Worm (Caenorhabditis elegans) whole organism, L3 larva: Measurements from ENCODE around the gene Y55F3C.10.

Experiments
- R02D3.7 ChIP-seq: fragments of 150-350 bp; optimal IDR thresholded peaks from 2 replicates; lab custom pipeline; 2014; ENCODE audit warnings: missing biosample characterization, missing genetic modification characterization
- aly-2 ChIP-seq: fragments of 150-350 bp; optimal IDR thresholded peaks from 2 replicates; lab custom pipeline; 2014; ENCODE audit warnings: missing biosample characterization, missing genetic modification characterization
- ceh-16 ChIP-seq: sonication (generic microtip); optimal IDR thresholded peaks from 2 replicates; lab custom pipeline; 2017; ENCODE audit warnings: missing biosample characterization, missing genetic modification characterization
- ceh-28 ChIP-seq: fragments of 150-350 bp; optimal IDR thresholded peaks from 2 replicates; lab custom pipeline; 2014; ENCODE audit warnings: missing biosample characterization, missing genetic modification reagents, missing genetic modification characterization
- ceh-9 ChIP-seq: sonication (generic microtip); optimal IDR thresholded peaks from 2 replicates; lab custom pipeline; 2018; ENCODE audit warnings: missing biosample characterization, missing genetic modification characterization
- egl-27 ChIP-seq: sonication (generic microtip); optimal IDR thresholded peaks from 4 replicates; lab custom pipeline; 2017; ENCODE audit warnings: missing biosample characterization, missing genetic modification reagents, missing genetic modification characterization
- egl-5 ChIP-seq: fragments of 150-350 bp; optimal IDR thresholded peaks from 2 replicates; lab custom pipeline; 2017; ENCODE audit warnings: missing biosample characterization, missing genetic modification reagents, missing genetic modification characterization, inconsistent platforms
- elt-1 ChIP-seq: fragments of 150-350 bp; optimal IDR thresholded peaks from 2 replicates; lab custom pipeline; 2014; ENCODE audit warnings: missing biosample characterization, missing genetic modification characterization
- elt-2 ChIP-seq: sonication (generic microtip); optimal IDR thresholded peaks from 2 replicates; lab custom pipeline; 2016; ENCODE audit warnings: missing genetic modification reagents, mild to moderate bottlenecking, missing genetic modification characterization, missing compliant biosample characterization
- elt-3 ChIP-seq, 3 experiments: fragments of 150-350 bp in 1 of 3; sonication (generic microtip) in 2 of 3; optimal IDR thresholded peaks; 2 replicates in 2 of 3; 4 replicates in 1 of 3; lab custom pipeline; 2014 to 2017; ENCODE audit warnings: missing biosample characterization in 3 of 3, missing genetic modification characterization in 3 of 3
- eor-1 ChIP-seq, 2 experiments: fragments of 150-350 bp; optimal IDR thresholded peaks; 2 replicates each; lab custom pipeline; 2014 to 2018; ENCODE audit warnings: missing biosample characterization in 2 of 2, missing genetic modification characterization in 2 of 2
- fkh-10 ChIP-seq: sonication (generic microtip); optimal IDR thresholded peaks from 2 replicates; lab custom pipeline; 2017; ENCODE audit warnings: missing biosample characterization, missing genetic modification reagents, missing genetic modification characterization
- fkh-2 ChIP-seq: fragments of 150-350 bp; optimal IDR thresholded peaks from 2 replicates; lab custom pipeline; 2014; ENCODE audit warnings: missing biosample characterization, missing genetic modification reagents, missing genetic modification characterization
- fos-1 ChIP-seq: fragments of 150-350 bp; optimal IDR thresholded peaks from 2 replicates; lab custom pipeline; 2014; ENCODE audit warnings: missing biosample characterization, missing genetic modification characterization
- hmg-11 ChIP-seq: sonication (generic microtip); optimal IDR thresholded peaks from 2 replicates; lab custom pipeline; 2016; ENCODE audit warnings: missing genetic modification characterization, missing compliant biosample characterization
- jun-1 ChIP-seq: fragments of 150-350 bp; optimal IDR thresholded peaks from 2 replicates; lab custom pipeline; 2014; ENCODE audit warnings: missing biosample characterization, missing genetic modification reagents, missing genetic modification characterization
- lin-15B ChIP-seq: fragments of 150-350 bp; optimal IDR thresholded peaks from 2 replicates; lab custom pipeline; 2014; ENCODE audit warnings: missing biosample characterization, missing genetic modification characterization
- lin-39 ChIP-seq: fragments of 150-350 bp; optimal IDR thresholded peaks from 2 replicates; lab custom pipeline; 2018; ENCODE audit warnings: missing biosample characterization, missing genetic modification reagents, missing genetic modification characterization
- mdl-1 ChIP-seq: fragments of 150-350 bp; optimal IDR thresholded peaks from 2 replicates; lab custom pipeline; 2014; ENCODE audit warnings: missing biosample characterization, missing genetic modification characterization
- nfya-1 ChIP-seq: sonication (generic microtip); optimal IDR thresholded peaks from 2 replicates; lab custom pipeline; 2017; ENCODE audit warnings: missing genetic modification characterization, mild to moderate bottlenecking, missing compliant biosample characterization, antibody characterized with exemption, moderate library complexity; ENCODE audit not compliant: insufficient read depth
- nhr-12 ChIP-seq: fragments of 150-350 bp; optimal IDR thresholded peaks from 2 replicates; lab custom pipeline; 2014; ENCODE audit warnings: missing biosample characterization, missing genetic modification characterization
- nhr-23 ChIP-seq: fragments of 150-350 bp; optimal IDR thresholded peaks from 2 replicates; lab custom pipeline; 2014; ENCODE audit warnings: missing biosample characterization, missing genetic modification reagents, missing genetic modification characterization
- nhr-237 ChIP-seq: fragments of 150-350 bp; optimal IDR thresholded peaks from 2 replicates; lab custom pipeline; 2014; ENCODE audit warnings: missing biosample characterization, missing genetic modification characterization
- nhr-25 ChIP-seq: sonication (generic microtip); optimal IDR thresholded peaks from 2 replicates; lab custom pipeline; 2017; ENCODE audit warnings: missing biosample characterization, missing genetic modification characterization
- nhr-28 ChIP-seq: fragments of 150-350 bp; optimal IDR thresholded peaks from 2 replicates; lab custom pipeline; 2014; ENCODE audit warnings: missing biosample characterization, missing genetic modification characterization
- nhr-43 ChIP-seq: sonication (generic microtip); optimal IDR thresholded peaks from 2 replicates; lab custom pipeline; 2016; ENCODE audit warnings: mild to moderate bottlenecking, missing genetic modification characterization, missing compliant biosample characterization; ENCODE audit not compliant: poor library complexity, severe bottlenecking
- nhr-77 ChIP-seq: fragments of 150-350 bp; optimal IDR thresholded peaks from 2 replicates; lab custom pipeline; 2014; ENCODE audit warnings: missing biosample characterization, missing genetic modification characterization
- pha-4 ChIP-seq: fragments of 150-350 bp; optimal IDR thresholded peaks from 2 replicates; lab custom pipeline; 2014; ENCODE audit warnings: missing biosample characterization, missing genetic modification reagents, missing genetic modification characterization
- sea-2 ChIP-seq: fragments of 150-350 bp; sonication (generic microtip); optimal IDR thresholded peaks from 4 replicates; lab custom pipeline; 2014; ENCODE audit warnings: missing biosample characterization, missing genetic modification reagents, missing genetic modification characterization
- skn-1 ChIP-seq: fragments of 150-350 bp; optimal IDR thresholded peaks from 2 replicates; lab custom pipeline; 2014; ENCODE audit warnings: missing biosample characterization, missing genetic modification characterization
- snpc-4 ChIP-seq: fragments of 150-350 bp; optimal IDR thresholded peaks from 2 replicates; lab custom pipeline; 2014; ENCODE audit warnings: missing biosample characterization, missing genetic modification characterization
- tbx-2 ChIP-seq: sonication (generic microtip); optimal IDR thresholded peaks from 2 replicates; lab custom pipeline; 2016; ENCODE audit warnings: mild to moderate bottlenecking, missing genetic modification characterization, missing compliant biosample characterization
- unc-39 ChIP-seq: sonication (generic microtip); optimal IDR thresholded peaks from 4 replicates; lab custom pipeline; 2017; ENCODE audit warnings: missing biosample characterization, missing genetic modification characterization
- unc-62 ChIP-seq: fragments of 150-350 bp; sonication (generic microtip); optimal IDR thresholded peaks from 4 replicates; lab custom pipeline; 2014; ENCODE audit warnings: missing biosample characterization, missing genetic modification reagents, missing genetic modification characterization
- zag-1 ChIP-seq: fragments of 150-350 bp; optimal IDR thresholded peaks from 2 replicates; lab custom pipeline; 2014; ENCODE audit warnings: missing biosample characterization, missing genetic modification characterization
- ztf-11 ChIP-seq: fragments of 150-350 bp; optimal IDR thresholded peaks from 2 replicates; lab custom pipeline; 2014; ENCODE audit warnings: missing biosample characterization, missing genetic modification characterization

Gene Y55F3C.10

DNA sequence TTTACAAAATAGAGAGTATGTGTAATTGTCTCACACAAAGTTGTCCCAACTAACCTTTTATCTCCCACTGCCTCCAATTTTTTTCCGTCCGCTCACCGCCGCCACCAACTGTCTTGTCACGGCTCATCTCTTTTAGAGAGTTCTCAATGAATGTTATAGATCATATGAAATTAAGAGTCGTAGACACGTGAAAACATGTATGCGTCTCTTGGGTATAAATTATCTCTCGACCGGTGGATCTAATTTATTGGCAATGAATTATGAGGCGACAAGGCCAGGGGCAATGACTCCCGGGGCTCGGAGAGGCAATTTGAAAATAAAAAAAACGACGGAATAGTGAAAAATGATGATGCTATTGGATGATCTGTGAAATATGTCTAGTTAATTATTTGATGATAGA, 21.4 kb upstream of the Y55F3C.10 start:
- no peak for TF ChIP-seq eor-1 (tag; optimal IDR thresholded peaks at IDR 0.05; lab: Kevin White, UChicago)
- TF ChIP-seq nhr-43 (tag; lab: Kevin White, UChicago) = no peak
- no peak for TF ChIP-seq mdl-1 (tag; lab: Kevin White, UChicago)
- no peak for TF ChIP-seq ceh-16
- no peak for TF ChIP-seq nhr-28
- no peak for TF ChIP-seq elt-2 (tag; lab: Kevin White, UChicago)
- TF ChIP-seq pha-4 (tag; lab: Kevin White, UChicago) = no peak
- TF ChIP-seq zag-1 (tag; lab: Kevin White, UChicago) = no peak
- TF ChIP-seq egl-27 (tag; lab: Kevin White, UChicago) = no peak
- no peak for TF ChIP-seq tbx-2 (tag; lab: Kevin White, UChicago)
- no peak for TF ChIP-seq snpc-4 (tag; lab: Kevin White, UChicago)
- TF ChIP-seq R02D3.7 (tag; lab: Kevin White, UChicago) = no peak
- no peak for TF ChIP-seq jun-1 (tag; lab: Kevin White, UChicago)
- no peak for TF ChIP-seq ztf-11 (tag; lab: Kevin White, UChicago)
- TF ChIP-seq unc-62 (GFP tag; lab: Kevin White, UChicago) = no peak
- TF ChIP-seq lin-39 (tag; lab: Kevin White, UChicago) = peak; percentile 2
- TF ChIP-seq nhr-77 (tag; lab: Kevin White, UChicago) = no peak
- peak; percentile 17 for TF ChIP-seq nfya-1 (tag; lab: Kevin White, UChicago)
- TF ChIP-seq fkh-2 (tag; lab: Kevin White, UChicago) = no peak
- TF ChIP-seq sea-2 (GFP tag; lab: Kevin White, UChicago) = no peak
- TF ChIP-seq egl-5 (tag; lab: Kevin White, UChicago) = peak; percentile 87
- no peak for TF ChIP-seq fos-1 (tag; lab: Kevin White, UChicago)
- no peak for TF ChIP-seq skn-1
- no peak for TF ChIP-seq unc-39 (tag; lab: Kevin White, UChicago)

DNA sequence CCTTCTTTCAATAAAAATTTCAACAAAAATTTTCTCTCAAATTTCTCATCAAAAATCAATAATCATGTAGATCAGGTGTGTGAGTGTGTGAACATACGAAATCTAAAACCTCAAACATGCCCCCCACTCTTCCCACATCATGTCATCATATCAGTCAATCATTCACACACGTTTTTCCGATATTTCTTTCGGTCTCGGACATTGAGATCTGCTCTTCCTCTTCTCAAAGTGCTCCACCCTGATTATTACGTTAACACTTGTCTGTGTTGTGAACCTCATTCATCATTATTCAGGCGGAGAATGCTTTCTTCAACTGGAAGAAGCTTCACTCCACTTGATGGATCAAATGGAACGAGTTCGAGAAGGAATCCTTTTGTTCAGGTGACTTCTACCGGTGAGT, 17.2 kb upstream of the Y55F3C.10 start, which contains the start of gene kvs-5:
TSS of gene kvs-5 (plus strand) at position 301 of the 400 bp plus-strand sequence.
- TF ChIP-seq nhr-77 (tag; lab: Kevin White, UChicago) (no peak), elt-3 (tag; optimal IDR thresholded peaks at IDR 0.05; lab: Kevin White, UChicago) (no peak), elt-1 (no peak), nhr-25 (tag; lab: Kevin White, UChicago) (no peak)

DNA sequence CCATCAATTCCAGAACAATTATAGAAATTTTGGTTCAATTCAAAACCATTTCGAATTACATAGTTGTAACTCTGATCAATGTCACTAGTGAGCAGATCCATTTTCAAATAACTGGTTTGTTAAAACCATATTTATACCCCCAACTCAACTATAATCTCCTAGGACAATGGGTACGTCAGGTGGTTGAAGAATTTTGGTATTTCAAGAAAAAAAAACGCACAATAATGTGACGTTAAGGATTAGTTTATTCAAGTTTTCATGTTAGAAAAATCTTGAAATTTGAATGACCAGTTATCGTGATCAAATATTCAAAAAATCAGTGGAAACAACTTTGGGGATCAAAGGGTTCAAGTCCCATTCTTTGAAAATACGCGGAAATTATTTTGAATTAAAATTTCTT, 11.7 kb upstream of the Y55F3C.10 start, which contains the start of gene srt-24:
TSS of gene srt-24 (minus strand) at position 101 of the 400 bp plus-strand sequence.
- TF ChIP-seq nhr-237 (no peak), nhr-77 (tag; lab: Kevin White, UChicago) (no peak), lin-15B (tag; lab: Kevin White, UChicago) (no peak), ceh-28 (tag; lab: Kevin White, UChicago) (no peak), ceh-9 (tag; lab: Kevin White, UChicago) (no peak), aly-2 (tag; lab: Kevin White, UChicago) (no peak), nhr-23 (tag; lab: Kevin White, UChicago) (no peak), elt-1 (no peak), nhr-12 (no peak), tbx-2 (tag; lab: Kevin White, UChicago) (no peak), fkh-10 (GFP tag; lab: Kevin White, UChicago) (no peak), elt-3 (tag; optimal IDR thresholded peaks at IDR 0.05; lab: Kevin White, UChicago) (no peak), hmg-11 (no peak)

DNA sequence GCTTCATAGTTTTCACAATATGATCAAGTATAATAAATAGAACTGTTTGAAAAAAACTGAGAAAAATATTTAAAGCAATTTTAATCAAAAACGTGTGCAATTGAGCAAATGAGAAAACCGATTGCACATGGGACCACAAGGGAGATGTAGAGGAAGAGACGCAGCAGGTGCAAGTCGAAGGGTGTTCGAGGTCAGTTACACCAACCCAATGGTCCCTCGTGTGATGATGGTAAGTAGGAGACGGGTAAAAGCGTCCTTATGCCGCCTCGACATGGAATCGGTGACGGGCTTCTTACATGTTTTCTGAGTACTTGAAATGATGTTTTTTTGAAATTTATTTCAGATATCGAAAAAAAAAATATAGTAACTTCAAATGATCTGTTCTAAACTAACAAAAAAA, 8.8 kb upstream of the Y55F3C.10 start, which contains the start of gene Y55F3C.9:
TSS of gene Y55F3C.9 (minus strand) at position 101 of the 400 bp plus-strand sequence.
- TF ChIP-seq elt-1 (no peak), ceh-9 (tag; lab: Kevin White, UChicago) (no peak), elt-2 (tag; lab: Kevin White, UChicago) (no peak)
